Fruit fly (Drosophila melanogaster) whole organism: ENCODE measurements around the gene CG10681.

Experiments
- CG8478 ChIP-seq: fragments of >200 bp; optimal IDR thresholded peaks from 2 replicates; lab custom pipeline; 2018; ENCODE audit warnings: inconsistent platforms
- EcR ChIP-seq, 2 experiments: fragments of >200 bp; optimal IDR thresholded peaks; 2 replicates each; lab custom pipeline; 2017; ENCODE audit warnings: missing biosample characterization in 2 of 2, missing genetic modification characterization in 2 of 2, missing genetic modification reagents in 2 of 2

- TF ChIP-seq EcR (GFP tag; optimal IDR thresholded peaks at IDR 0.05; lab: Kevin White, UChicago) (no peak), CG8478 (no peak)
These were observed 47.8 kb upstream of the CG10681 start for dm6 chr3L:12453529-12453928.
